Worm (Caenorhabditis elegans) whole organism, L4 larva: ENCODE measurements around the gene T01C1.4.
A peak's percentile ranks its signal among the peaks of the same experiment; 100 is the strongest.

ENCODE experiments used
- D1046.2 ChIP-seq: fragments of 200-800 bp; sonication (Bioruptor generic); IDR thresholded peaks from 2 replicates; pipeline ENCODE4 v1.3.6; 2022; ENCODE audit warnings: missing genetic modification characterization, missing compliant biosample characterization
- F10B5.3 ChIP-seq: sonication (generic microtip); optimal IDR thresholded peaks from 2 replicates; lab custom pipeline; 2016; ENCODE audit warnings: mild to moderate bottlenecking, missing genetic modification characterization, missing compliant biosample characterization
- F44E2.7 ChIP-seq: fragments of 200-800 bp; sonication (Bioruptor generic); IDR thresholded peaks from 2 replicates; pipeline ENCODE4 v2.1.2; 2022; ENCODE audit warnings: missing genetic modification characterization, missing compliant biosample characterization
- R02D3.7 ChIP-seq: fragments of 150-350 bp; sonication (generic microtip); optimal IDR thresholded peaks from 3 replicates; lab custom pipeline; 2014; ENCODE audit warnings: missing biosample characterization, missing genetic modification characterization
- T20F7.1 ChIP-seq: fragments of 200-800 bp; sonication (Bioruptor generic); optimal IDR thresholded peaks from 2 replicates; lab custom pipeline; 2018; ENCODE audit warnings: mild to moderate bottlenecking, missing genetic modification characterization, missing compliant biosample characterization
- Y5F2A.4 ChIP-seq: fragments of 200-800 bp; sonication (Bioruptor generic); optimal IDR thresholded peaks from 2 replicates; lab custom pipeline; 2018; ENCODE audit warnings: mild to moderate bottlenecking, missing genetic modification characterization, missing compliant biosample characterization
- Y75B8A.6 ChIP-seq: fragments of 200-800 bp; sonication (Bioruptor generic); IDR thresholded peaks from 2 replicates; pipeline ENCODE4 v1.3.6; 2022; ENCODE audit warnings: missing genetic modification reagents, missing genetic modification characterization, missing compliant biosample characterization
- ZK337.2 ChIP-seq: fragments of 200-800 bp; sonication (Bioruptor generic); IDR thresholded peaks from 2 replicates; pipeline ENCODE4 v1.3.6; 2022; ENCODE audit warnings: missing genetic modification reagents, missing genetic modification characterization, missing compliant biosample characterization
- ZK546.5 ChIP-seq, 2 experiments: sonication (generic microtip); optimal IDR thresholded peaks; 2 replicates each; lab custom pipeline; 2017; ENCODE audit warnings: missing biosample characterization in 2 of 2, missing genetic modification characterization in 2 of 2
- aha-1 ChIP-seq: fragments of 150-350 bp; peaks from one replicate; lab custom pipeline; 2014; ENCODE audit warnings: missing biosample characterization, missing genetic modification characterization
- arid-1 ChIP-seq: fragments of 200-800 bp; sonication (Bioruptor generic); conservative IDR thresholded peaks from 2 replicates; pipeline ENCODE4 v1.3.6; 2022; ENCODE audit warnings: missing genetic modification reagents, missing genetic modification characterization, missing compliant biosample characterization
- attf-4 ChIP-seq: sonication (generic microtip); optimal IDR thresholded peaks from 3 replicates; lab custom pipeline; 2017; ENCODE audit warnings: missing biosample characterization, missing genetic modification characterization
- ceh-44 ChIP-seq: fragments of 200-800 bp; sonication (Bioruptor generic); IDR thresholded peaks from 2 replicates; pipeline ENCODE4 v1.3.6; 2022; ENCODE audit warnings: missing genetic modification reagents, missing genetic modification characterization, missing compliant biosample characterization
- ceh-62 ChIP-seq: sonication (generic microtip); optimal IDR thresholded peaks from 2 replicates; lab custom pipeline; 2017; ENCODE audit warnings: missing biosample characterization, missing genetic modification characterization
- ceh-82 ChIP-seq: sonication (generic microtip); optimal IDR thresholded peaks from 2 replicates; lab custom pipeline; 2017; ENCODE audit warnings: missing biosample characterization, missing genetic modification characterization
- ces-1 ChIP-seq: fragments of 150-350 bp; sonication (generic microtip); optimal IDR thresholded peaks from 4 replicates; lab custom pipeline; 2014; ENCODE audit warnings: missing biosample characterization, missing genetic modification reagents, missing genetic modification characterization
- cey-2 ChIP-seq: sonication (generic microtip); optimal IDR thresholded peaks from 3 replicates; lab custom pipeline; 2017; ENCODE audit warnings: missing genetic modification characterization, mild to moderate bottlenecking, missing compliant biosample characterization, antibody characterized with exemption, borderline replicate concordance; ENCODE audit not compliant: insufficient read depth
- daf-12 ChIP-seq: fragments of 150-350 bp; optimal IDR thresholded peaks from 2 replicates; lab custom pipeline; 2014; ENCODE audit warnings: missing biosample characterization, missing genetic modification reagents, missing genetic modification characterization
- dmd-6 ChIP-seq: fragments of 200-800 bp; sonication (Bioruptor generic); IDR thresholded peaks from 2 replicates; pipeline ENCODE4 v1.3.6; 2022; ENCODE audit warnings: missing genetic modification reagents, missing genetic modification characterization, missing compliant biosample characterization
- dmd-8 ChIP-seq: fragments of 200-800 bp; sonication (Bioruptor generic); IDR thresholded peaks from 2 replicates; pipeline ENCODE4 v1.3.6; 2022; ENCODE audit warnings: missing genetic modification characterization, missing compliant biosample characterization
- dpl-1 ChIP-seq: fragments of 150-350 bp; optimal IDR thresholded peaks from 2 replicates; lab custom pipeline; 2014; ENCODE audit warnings: missing biosample characterization, missing genetic modification reagents, missing genetic modification characterization
- dve-1 ChIP-seq: sonication (generic microtip); optimal IDR thresholded peaks from 2 replicates; lab custom pipeline; 2017; ENCODE audit warnings: antibody characterized with exemption, mild to moderate bottlenecking, missing genetic modification characterization, missing compliant biosample characterization; ENCODE audit not compliant: insufficient read depth
- egl-27 ChIP-seq: sonication (generic microtip); optimal IDR thresholded peaks from 3 replicates; lab custom pipeline; 2017; ENCODE audit warnings: missing biosample characterization, missing genetic modification reagents, missing genetic modification characterization
- hlh-30 ChIP-seq: sonication (generic microtip); optimal IDR thresholded peaks from 2 replicates; lab custom pipeline; 2017; ENCODE audit warnings: antibody characterized with exemption, mild to moderate bottlenecking, missing genetic modification characterization, missing compliant biosample characterization; ENCODE audit not compliant: insufficient read depth
- lin-13 ChIP-seq: fragments of 150-350 bp; optimal IDR thresholded peaks from 2 replicates; lab custom pipeline; 2014; ENCODE audit warnings: missing biosample characterization, missing genetic modification reagents, missing genetic modification characterization
- lin-29 ChIP-seq: fragments of 200-800 bp; sonication (Bioruptor generic); IDR thresholded peaks from 2 replicates; pipeline ENCODE4 v1.3.6; 2022; ENCODE audit warnings: missing genetic modification reagents, missing genetic modification characterization, missing compliant biosample characterization
- lin-39 ChIP-seq: fragments of 150-350 bp; optimal IDR thresholded peaks from 2 replicates; lab custom pipeline; 2014; ENCODE audit warnings: missing biosample characterization, missing genetic modification reagents, missing genetic modification characterization
- lir-3 ChIP-seq: sonication (generic microtip); optimal IDR thresholded peaks from 2 replicates; lab custom pipeline; 2016; ENCODE audit warnings: mild to moderate bottlenecking, missing genetic modification characterization, missing compliant biosample characterization
- madf-5 ChIP-seq, 2 experiments: fragments of 200-800 bp; sonication (Bioruptor generic); IDR thresholded peaks; 2 replicates each; pipeline ENCODE4 v1.3.6; 2022; ENCODE audit warnings: missing compliant biosample characterization in 2 of 2, missing genetic modification characterization in 2 of 2
- mdl-1 ChIP-seq, 2 experiments: fragments of 150-350 bp in 1 of 2; sonication (generic microtip) in 1 of 2; optimal IDR thresholded peaks; 2 replicates each; lab custom pipeline; 2014 to 2017; ENCODE audit warnings: missing biosample characterization in 2 of 2, missing genetic modification characterization in 2 of 2
- mdt-29 ChIP-seq: fragments of 200-800 bp; sonication (Bioruptor generic); IDR thresholded peaks from 2 replicates; pipeline ENCODE4 v1.3.6; 2022; ENCODE audit warnings: missing genetic modification reagents, missing genetic modification characterization, missing compliant biosample characterization
- mep-1 ChIP-seq: fragments of 150-350 bp; sonication (generic microtip); optimal IDR thresholded peaks from 3 replicates; lab custom pipeline; 2014; ENCODE audit warnings: missing biosample characterization, missing genetic modification characterization
- nhr-10 ChIP-seq: fragments of 150-350 bp; optimal IDR thresholded peaks from 2 replicates; lab custom pipeline; 2014; ENCODE audit warnings: missing biosample characterization, missing genetic modification characterization
- nhr-102 ChIP-seq: sonication (generic microtip); optimal IDR thresholded peaks from 2 replicates; lab custom pipeline; 2016; ENCODE audit warnings: mild to moderate bottlenecking, missing genetic modification characterization, moderate library complexity, missing compliant biosample characterization
- nhr-11 ChIP-seq: fragments of 150-350 bp; optimal IDR thresholded peaks from 2 replicates; lab custom pipeline; 2014; ENCODE audit warnings: missing biosample characterization, missing genetic modification characterization
- nhr-237 ChIP-seq: sonication (generic microtip); optimal IDR thresholded peaks from 2 replicates; lab custom pipeline; 2017; ENCODE audit warnings: missing biosample characterization, missing genetic modification characterization
- nhr-41 ChIP-seq: fragments of 200-800 bp; sonication (Bioruptor generic); IDR thresholded peaks from 2 replicates; pipeline ENCODE4 v1.3.6; 2022; ENCODE audit warnings: missing genetic modification reagents, missing genetic modification characterization, missing compliant biosample characterization
- nhr-6 ChIP-seq: fragments of 150-350 bp; optimal IDR thresholded peaks from 2 replicates; lab custom pipeline; 2014; ENCODE audit warnings: missing biosample characterization, missing genetic modification characterization
- nhr-77 ChIP-seq: fragments of 150-350 bp; optimal IDR thresholded peaks from 2 replicates; lab custom pipeline; 2014; ENCODE audit warnings: missing biosample characterization, missing genetic modification characterization
- pqm-1 ChIP-seq: sonication (generic microtip); optimal IDR thresholded peaks from 2 replicates; lab custom pipeline; 2017; ENCODE audit warnings: missing biosample characterization, missing genetic modification characterization
- saeg-2 ChIP-seq: fragments of 200-800 bp; sonication (Bioruptor generic); IDR thresholded peaks from 2 replicates; pipeline ENCODE4 v1.3.6; 2022; ENCODE audit warnings: missing genetic modification reagents, missing genetic modification characterization, missing compliant biosample characterization
- set-16 ChIP-seq: fragments of 200-800 bp; sonication (Bioruptor generic); IDR thresholded peaks from 2 replicates; pipeline ENCODE4 v1.3.6; 2022; ENCODE audit warnings: missing genetic modification reagents, missing genetic modification characterization, missing compliant biosample characterization
- snpc-4 ChIP-seq: fragments of 150-350 bp; optimal IDR thresholded peaks from 2 replicates; lab custom pipeline; 2014; ENCODE audit warnings: missing biosample characterization, missing genetic modification characterization
- tra-1 ChIP-seq: fragments of 200-800 bp; sonication (Bioruptor generic); IDR thresholded peaks from 2 replicates; pipeline ENCODE4 v1.3.6; 2022; ENCODE audit warnings: missing genetic modification reagents, missing genetic modification characterization, missing compliant biosample characterization
- unc-130 ChIP-seq: sonication (generic microtip); optimal IDR thresholded peaks from 2 replicates; lab custom pipeline; 2016; ENCODE audit warnings: missing genetic modification reagents, missing genetic modification characterization, missing compliant biosample characterization
- unc-39 ChIP-seq: sonication (generic microtip); optimal IDR thresholded peaks from 2 replicates; lab custom pipeline; 2017; ENCODE audit warnings: missing biosample characterization, missing genetic modification characterization
- unc-62 ChIP-seq, 3 experiments: fragments of 150-350 bp in 1 of 3; sonication (generic microtip); optimal IDR thresholded peaks in 2 of 3; peaks in 1 of 3; 1 replicate in 1 of 3; 2 replicates in 2 of 3; lab custom pipeline; 2014 to 2017; ENCODE audit warnings: missing biosample characterization in 3 of 3, missing genetic modification characterization in 3 of 3, missing genetic modification reagents in 3 of 3, missing genotype in 1 of 3
- vab-7 ChIP-seq: fragments of 200-800 bp; sonication (Bioruptor generic); IDR thresholded peaks from 2 replicates; pipeline ENCODE4 v1.3.6; 2022; ENCODE audit warnings: missing genetic modification reagents, missing genetic modification characterization, missing compliant biosample characterization
- zfp-2 ChIP-seq: sonication (generic microtip); optimal IDR thresholded peaks from 2 replicates; lab custom pipeline; 2016; ENCODE audit warnings: mild to moderate bottlenecking, missing genetic modification characterization, missing compliant biosample characterization
- zip-11 ChIP-seq: fragments of 200-800 bp; sonication (Bioruptor generic); IDR thresholded peaks from 2 replicates; pipeline ENCODE4 v1.3.6; 2022; ENCODE audit warnings: missing genetic modification characterization, missing compliant biosample characterization
- zip-2 ChIP-seq: fragments of 150-350 bp; optimal IDR thresholded peaks from 2 replicates; lab custom pipeline; 2014; ENCODE audit warnings: missing biosample characterization, missing genetic modification characterization
- ztf-11 ChIP-seq: fragments of 150-350 bp; optimal IDR thresholded peaks from 2 replicates; lab custom pipeline; 2014; ENCODE audit warnings: missing biosample characterization, missing genetic modification characterization
- ztf-7 ChIP-seq: fragments of 150-350 bp; optimal IDR thresholded peaks from 2 replicates; lab custom pipeline; 2014; ENCODE audit warnings: missing biosample characterization, missing genetic modification characterization

The T01C1.4 gene

DNA sequence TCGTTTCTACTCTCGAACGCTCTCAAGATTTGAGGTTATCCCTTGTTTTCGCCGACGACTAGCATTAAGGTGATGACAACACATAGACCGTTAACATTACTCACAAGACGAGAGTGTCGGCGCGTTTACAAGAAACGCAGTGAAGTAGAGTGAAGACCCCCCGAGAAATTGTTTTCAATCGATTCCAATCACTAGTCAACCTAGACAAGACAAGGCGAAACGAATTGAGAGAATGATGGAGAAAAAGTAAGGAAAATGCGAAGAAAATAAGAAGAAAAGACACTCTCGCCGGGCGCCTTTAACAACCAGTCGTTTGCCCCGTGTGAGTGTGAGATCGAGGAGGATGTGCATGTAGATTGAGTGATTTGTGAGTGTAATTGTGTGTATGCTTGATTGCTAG, 32.4 kb downstream of the T01C1.4 start (continued):
- TF ChIP-seq nhr-41 (no peak), mdt-29 (no peak), mep-1 (tag; lab: Kevin White, UChicago) (peak; percentile 60), ces-1 (GFP tag; lab: Kevin White, UChicago) (no peak), madf-5 (GFP tag; IDR thresholded peaks at IDR 0.05; lab: Robert Waterston, UW) (no peak), snpc-4 (no peak), F10B5.3 (tag; lab: Kevin White, UChicago) (no peak), Y5F2A.4 (GFP tag; lab: Kevin White, UChicago) (no peak), nhr-10 (no peak), dpl-1 (no peak), lin-29 (no peak), hlh-30 (tag; lab: Kevin White, UChicago) (peak; percentile 80), ztf-11 (tag; lab: Kevin White, UChicago) (no peak), dmd-8 (GFP tag; lab: Robert Waterston, UW) (no peak), dmd-6 (GFP tag; lab: Robert Waterston, UW) (peak; percentile 54), arid-1 (GFP tag; lab: Robert Waterston, UW) (no peak), saeg-2 (GFP tag; lab: Robert Waterston, UW) (no peak), tra-1 (GFP tag; lab: Robert Waterston, UW) (no peak), aha-1 (tag; lab: Kevin White, UChicago) (peak; percentile 97), zip-2 (tag; lab: Kevin White, UChicago) (no peak), egl-27 (tag; lab: Kevin White, UChicago) (no peak), Y75B8A.6 (GFP tag; lab: Robert Waterston, UW) (no peak), unc-130 (GFP tag; lab: Kevin White, UChicago) (no peak), R02D3.7 (tag; lab: Kevin White, UChicago) (no peak), nhr-11 (peak; percentile 47), lir-3 (tag; lab: Kevin White, UChicago) (no peak), pqm-1 (no peak), mdl-1 (tag; optimal IDR thresholded peaks at IDR 0.05; lab: Kevin White, UChicago) (peak in 1 of 2 experiments; percentile 61), ceh-44 (GFP tag; lab: Robert Waterston, UW) (no peak), set-16 (GFP tag; lab: Robert Waterston, UW) (no peak), unc-39 (tag; lab: Kevin White, UChicago) (no peak), ceh-62 (tag; lab: Kevin White, UChicago) (no peak), daf-12 (tag; lab: Kevin White, UChicago) (no peak), nhr-237 (no peak), vab-7 (GFP tag; lab: Robert Waterston, UW) (no peak), nhr-6 (tag; lab: Kevin White, UChicago) (no peak), cey-2 (tag; lab: Kevin White, UChicago) (no peak), zip-11 (GFP tag; lab: Robert Waterston, UW) (no peak), zfp-2 (tag; lab: Kevin White, UChicago) (no peak), T20F7.1 (GFP tag; lab: Kevin White, UChicago) (no peak), ztf-7 (tag; lab: Kevin White, UChicago) (peak; percentile 30), nhr-77 (tag; lab: Kevin White, UChicago) (peak; percentile 17), unc-62 (GFP tag; optimal IDR thresholded peaks at IDR 0.05 in 1 of 2; lab: Kevin White, UChicago) (no peak), unc-62 (tag; optimal IDR thresholded peaks at IDR 0.05; lab: Kevin White, UChicago) (no peak), lin-13 (GFP tag; lab: Kevin White, UChicago) (no peak), D1046.2 (GFP tag; lab: Robert Waterston, UW) (no peak), attf-4 (tag; lab: Kevin White, UChicago) (no peak), F44E2.7 (GFP tag; lab: Robert Waterston, UW) (no peak), lin-39 (tag; lab: Kevin White, UChicago) (no peak), dve-1 (tag; lab: Kevin White, UChicago) (peak; percentile 47), nhr-102 (no peak), ZK546.5 (tag; optimal IDR thresholded peaks at IDR 0.05; lab: Kevin White, UChicago) (no peak), ZK337.2 (GFP tag; lab: Robert Waterston, UW) (no peak), ceh-82 (tag; lab: Kevin White, UChicago) (no peak)
